Worm (Caenorhabditis elegans) whole organism, L1 larva: Measurements from ENCODE around the gene fat-1.

Source experiments
- C04F5.9 ChIP-seq: sonication (generic microtip); optimal IDR thresholded peaks from 2 replicates; lab custom pipeline; 2016; ENCODE audit warnings: missing genetic modification characterization, missing compliant biosample characterization
- aha-1 ChIP-seq: fragments of 150-350 bp; optimal IDR thresholded peaks from 2 replicates; lab custom pipeline; 2014; ENCODE audit warnings: missing biosample characterization, missing genetic modification characterization
- alr-1 ChIP-seq: fragments of 200-800 bp; sonication (Bioruptor generic); optimal IDR thresholded peaks from 2 replicates; lab custom pipeline; 2018; ENCODE audit warnings: borderline replicate concordance, mild to moderate bottlenecking, missing genetic modification characterization, missing compliant biosample characterization
- blmp-1 ChIP-seq: fragments of 150-350 bp; optimal IDR thresholded peaks from 2 replicates; lab custom pipeline; 2014; ENCODE audit warnings: missing biosample characterization, missing genetic modification characterization
- ceh-88 ChIP-seq: fragments of 200-800 bp; sonication (Bioruptor generic); IDR thresholded peaks from 2 replicates; pipeline ENCODE4 v1.3.6; 2022; ENCODE audit warnings: missing genetic modification characterization, missing compliant biosample characterization
- efl-1 ChIP-seq, 4 experiments: fragments of 150-350 bp; optimal IDR thresholded peaks in 3 of 4; peaks in 1 of 4; 1 replicate in 1 of 4; 2 replicates in 3 of 4; lab custom pipeline; 2014; ENCODE audit warnings: missing biosample characterization in 2 of 4, missing genetic modification characterization in 2 of 4, missing genetic modification reagents in 2 of 4
- efl-3 ChIP-seq: fragments of 200-800 bp; sonication (Bioruptor generic); optimal IDR thresholded peaks from 2 replicates; lab custom pipeline; 2018; ENCODE audit warnings: mild to moderate bottlenecking, missing genetic modification characterization, missing compliant biosample characterization
- egl-27 ChIP-seq, 2 experiments: fragments of 150-350 bp in 1 of 2; sonication (generic microtip); optimal IDR thresholded peaks; 3 replicates each; lab custom pipeline; 2017 to 2018; ENCODE audit warnings: missing biosample characterization in 2 of 2, missing genetic modification characterization in 2 of 2, missing genetic modification reagents in 2 of 2
- elt-3 ChIP-seq, 6 experiments: fragments of 150-350 bp in 1 of 6; sonication (generic microtip); optimal IDR thresholded peaks; 2 replicates each; lab custom pipeline; 2017 to 2018; ENCODE audit warnings: missing biosample characterization in 6 of 6, missing genetic modification characterization in 6 of 6, inconsistent platforms in 1 of 6
- ets-5 ChIP-seq: fragments of 200-800 bp; sonication (Bioruptor generic); IDR thresholded peaks from 2 replicates; pipeline ENCODE4 v1.3.6; 2022; ENCODE audit warnings: missing genetic modification characterization, missing compliant biosample characterization
- fkh-4 ChIP-seq: sonication (generic microtip); optimal IDR thresholded peaks from 2 replicates; lab custom pipeline; 2016; ENCODE audit warnings: missing compliant biosample characterization, missing genetic modification characterization, borderline replicate concordance
- grh-1 ChIP-seq: fragments of 200-800 bp; sonication (Bioruptor generic); IDR thresholded peaks from 2 replicates; pipeline ENCODE4 v1.3.6; 2022; ENCODE audit warnings: missing genetic modification reagents, missing genetic modification characterization, missing compliant biosample characterization
- hlh-17 ChIP-seq: fragments of 200-800 bp; sonication (Bioruptor generic); optimal IDR thresholded peaks from 2 replicates; lab custom pipeline; 2018; ENCODE audit warnings: missing genetic modification characterization, mild to moderate bottlenecking, missing compliant biosample characterization, moderate library complexity, borderline replicate concordance
- hpl-2 ChIP-seq: fragments of 150-350 bp; optimal IDR thresholded peaks from 2 replicates; lab custom pipeline; 2014; ENCODE audit warnings: missing biosample characterization, missing genetic modification reagents, missing genetic modification characterization
- irx-1 ChIP-seq: sonication (generic microtip); optimal IDR thresholded peaks from 2 replicates; lab custom pipeline; 2016; ENCODE audit warnings: missing genetic modification characterization, missing compliant biosample characterization
- isw-1 ChIP-seq: fragments of 200-800 bp; sonication (Bioruptor generic); IDR thresholded peaks from 2 replicates; pipeline ENCODE4 v1.3.6; 2022; ENCODE audit warnings: missing genetic modification characterization, missing compliant biosample characterization
- jun-1 ChIP-seq: fragments of 150-350 bp; optimal IDR thresholded peaks from 2 replicates; lab custom pipeline; 2014; ENCODE audit warnings: missing biosample characterization, missing genetic modification reagents, missing genetic modification characterization
- lin-14 ChIP-seq: fragments of 200-800 bp; sonication (Bioruptor generic); optimal IDR thresholded peaks from 2 replicates; lab custom pipeline; 2018; ENCODE audit warnings: mild to moderate bottlenecking, missing genetic modification characterization, moderate library complexity, missing compliant biosample characterization
- lin-15B ChIP-seq: fragments of 150-350 bp; sonication (generic microtip); optimal IDR thresholded peaks from 3 replicates; lab custom pipeline; 2014; ENCODE audit warnings: missing biosample characterization, missing genetic modification characterization
- lin-35 ChIP-seq, 2 experiments: fragments of 150-350 bp; optimal IDR thresholded peaks; 2 replicates each; lab custom pipeline; 2014; ENCODE audit warnings: missing biosample characterization in 2 of 2, missing genetic modification characterization in 2 of 2, missing genetic modification reagents in 2 of 2
- lir-3 ChIP-seq: sonication (generic microtip); optimal IDR thresholded peaks from 2 replicates; lab custom pipeline; 2016; ENCODE audit warnings: mild to moderate bottlenecking, missing genetic modification characterization, moderate library complexity, missing compliant biosample characterization; ENCODE audit not compliant: poor library complexity
- lsy-2 ChIP-seq, 2 experiments: fragments of 150-350 bp; optimal IDR thresholded peaks; 2 replicates each; lab custom pipeline; 2014; ENCODE audit warnings: missing biosample characterization in 2 of 2, missing genetic modification characterization in 2 of 2
- mdl-1 ChIP-seq, 2 experiments: fragments of 150-350 bp; optimal IDR thresholded peaks; 2 replicates each; lab custom pipeline; 2014 to 2017; ENCODE audit warnings: missing biosample characterization in 2 of 2, missing genetic modification characterization in 2 of 2, inconsistent platforms in 1 of 2
- mef-2 ChIP-seq: fragments of 150-350 bp; optimal IDR thresholded peaks from 2 replicates; lab custom pipeline; 2014; ENCODE audit warnings: missing biosample characterization, missing genetic modification characterization
- nhr-11 ChIP-seq: fragments of 150-350 bp; optimal IDR thresholded peaks from 2 replicates; lab custom pipeline; 2014; ENCODE audit warnings: missing biosample characterization, missing genetic modification characterization
- nhr-20 ChIP-seq: sonication (generic microtip); optimal IDR thresholded peaks from 2 replicates; lab custom pipeline; 2016; ENCODE audit warnings: mild to moderate bottlenecking, missing genetic modification characterization, missing compliant biosample characterization
- nhr-237 ChIP-seq: fragments of 150-350 bp; optimal IDR thresholded peaks from 2 replicates; lab custom pipeline; 2014; ENCODE audit warnings: missing biosample characterization, missing genetic modification characterization
- nhr-71 ChIP-seq: sonication (generic microtip); optimal IDR thresholded peaks from 2 replicates; lab custom pipeline; 2016; ENCODE audit warnings: mild to moderate bottlenecking, missing genetic modification characterization, moderate library complexity, missing compliant biosample characterization
- nhr-77 ChIP-seq: fragments of 150-350 bp; optimal IDR thresholded peaks from 2 replicates; lab custom pipeline; 2014; ENCODE audit warnings: missing biosample characterization, missing genetic modification characterization
- nhr-85 ChIP-seq: sonication (generic microtip); peaks from one replicate; lab custom pipeline; 2016; ENCODE audit warnings: missing genetic modification characterization, inconsistent platforms, missing compliant biosample characterization
- nhr-90 ChIP-seq: sonication (generic microtip); optimal IDR thresholded peaks from 2 replicates; lab custom pipeline; 2016; ENCODE audit warnings: mild to moderate bottlenecking, missing genetic modification characterization, missing compliant biosample characterization; ENCODE audit not compliant: poor library complexity
- pag-3 ChIP-seq: sonication (generic microtip); optimal IDR thresholded peaks from 2 replicates; lab custom pipeline; 2017; ENCODE audit warnings: missing genetic modification characterization, mild to moderate bottlenecking, missing compliant biosample characterization, antibody characterized with exemption, borderline replicate concordance; ENCODE audit not compliant: insufficient read depth
- pqm-1 ChIP-seq: sonication (generic microtip); optimal IDR thresholded peaks from 3 replicates; lab custom pipeline; 2017; ENCODE audit warnings: missing biosample characterization, missing genetic modification characterization
- snpc-4 ChIP-seq: fragments of 150-350 bp; optimal IDR thresholded peaks from 2 replicates; lab custom pipeline; 2014; ENCODE audit warnings: missing biosample characterization, missing genetic modification characterization
- snu-23 ChIP-seq: sonication (generic microtip); optimal IDR thresholded peaks from 2 replicates; lab custom pipeline; 2016; ENCODE audit warnings: missing genetic modification characterization, missing compliant biosample characterization
- sox-4 ChIP-seq: sonication (generic microtip); optimal IDR thresholded peaks from 2 replicates; lab custom pipeline; 2016; ENCODE audit warnings: missing genetic modification characterization, missing compliant biosample characterization
- sup-37 ChIP-seq: fragments of 200-800 bp; sonication (Bioruptor generic); optimal IDR thresholded peaks from 2 replicates; lab custom pipeline; 2018; ENCODE audit warnings: mild to moderate bottlenecking, missing genetic modification characterization, missing compliant biosample characterization
- swsn-7 ChIP-seq: sonication (generic microtip); optimal IDR thresholded peaks from 2 replicates; lab custom pipeline; 2016; ENCODE audit warnings: missing genetic modification characterization, missing compliant biosample characterization
- unc-62 ChIP-seq: fragments of 150-350 bp; optimal IDR thresholded peaks from 2 replicates; lab custom pipeline; 2014; ENCODE audit warnings: missing biosample characterization, missing genetic modification reagents, missing genetic modification characterization
- vab-15 ChIP-seq: sonication (generic microtip); optimal IDR thresholded peaks from 2 replicates; lab custom pipeline; 2017; ENCODE audit warnings: missing genotype, mild to moderate bottlenecking, missing genetic modification characterization, missing compliant biosample characterization
- xbp-1 ChIP-seq: sonication (generic microtip); optimal IDR thresholded peaks from 2 replicates; lab custom pipeline; 2016; ENCODE audit warnings: missing genetic modification characterization, missing compliant biosample characterization
- zag-1 ChIP-seq: fragments of 150-350 bp; optimal IDR thresholded peaks from 2 replicates; lab custom pipeline; 2014; ENCODE audit warnings: missing biosample characterization, missing genetic modification characterization
- ztf-11 ChIP-seq, 2 experiments: sonication (generic microtip); optimal IDR thresholded peaks; 2 replicates each; lab custom pipeline; 2016 to 2017; ENCODE audit warnings: missing genetic modification characterization in 2 of 2, missing biosample characterization in 1 of 2, missing compliant biosample characterization in 1 of 2
- ztf-4 ChIP-seq: fragments of 150-350 bp; optimal IDR thresholded peaks from 2 replicates; lab custom pipeline; 2014; ENCODE audit warnings: missing biosample characterization, missing genetic modification characterization

Gene fat-1

ce11 chrIV:13309636-13310035 is 5.8 kb upstream of the fat-1 start:
- no peak for TF ChIP-seq ceh-88
- TF ChIP-seq ztf-11 (tag; optimal IDR thresholded peaks at IDR 0.05; lab: Kevin White, UChicago) = no peak
- TF ChIP-seq nhr-71 (tag; lab: Kevin White, UChicago) = no peak
- no peak for TF ChIP-seq nhr-237
- no peak for TF ChIP-seq C04F5.9 (tag; lab: Kevin White, UChicago)
- no peak for TF ChIP-seq hlh-17 (GFP tag; lab: Kevin White, UChicago)
- TF ChIP-seq aha-1 (tag; lab: Kevin White, UChicago) = no peak

DNA sequence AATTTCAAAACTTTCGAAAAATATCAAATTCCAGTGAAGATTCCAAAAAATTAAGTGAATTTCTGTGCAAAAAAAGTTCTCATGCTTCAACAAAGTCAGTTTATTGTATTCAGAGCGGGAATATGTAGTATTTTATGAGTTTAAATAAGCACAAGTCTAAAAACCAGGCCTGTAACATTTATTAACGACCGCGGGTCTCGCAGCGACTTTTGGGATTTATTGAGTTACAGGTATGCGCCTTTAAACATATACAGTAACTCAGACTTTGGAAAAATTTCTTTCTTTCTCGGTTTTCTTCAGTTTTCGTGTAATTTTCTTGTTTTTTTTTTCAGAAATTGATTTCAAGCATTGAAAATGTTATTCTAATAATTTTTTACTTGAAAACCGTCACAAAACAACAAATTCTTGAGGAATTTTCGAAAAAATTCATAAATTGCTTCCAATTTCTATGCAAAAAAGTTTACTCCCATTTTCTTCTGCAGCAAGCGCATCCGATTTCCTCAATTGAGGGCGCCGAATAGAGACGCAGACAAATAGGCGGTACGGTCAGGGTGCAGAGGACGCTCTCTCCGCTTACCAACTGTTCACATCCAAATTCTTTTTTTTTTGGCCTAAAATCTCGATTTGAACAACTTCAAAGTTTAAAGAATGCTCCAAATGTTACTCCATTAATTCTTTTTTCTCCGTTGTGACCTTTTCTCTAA is 4.0 kb upstream of the fat-1 start:
- no peak for TF ChIP-seq mef-2 (tag; lab: Kevin White, UChicago)
- peak in 1 of 2 experiments; percentile 19 for TF ChIP-seq lsy-2 (tag; optimal IDR thresholded peaks at IDR 0.05; lab: Kevin White, UChicago)
- no peak for TF ChIP-seq unc-62 (GFP tag; lab: Kevin White, UChicago)
- TF ChIP-seq blmp-1 (tag; lab: Kevin White, UChicago) = peak; percentile 17
- TF ChIP-seq fkh-4 (tag; lab: Kevin White, UChicago) = no peak
- no peak for TF ChIP-seq snpc-4 (tag; lab: Kevin White, UChicago)
- peak; percentile 0 to 7 for TF ChIP-seq efl-1 (optimal IDR thresholded peaks at IDR 0.05; lab: Kevin White, UChicago)
- TF ChIP-seq efl-1 (GFP tag; optimal IDR thresholded peaks at IDR 0.05 in 1 of 2; lab: Kevin White, UChicago) = no peak
- no peak for TF ChIP-seq efl-3 (GFP tag; lab: Kevin White, UChicago)
- TF ChIP-seq lin-35 (GFP tag; optimal IDR thresholded peaks at IDR 0.05; lab: Kevin White, UChicago) = peak in 1 of 2 experiments; percentile 20
- peak; percentile 19 for TF ChIP-seq snu-23 (GFP tag; lab: Kevin White, UChicago)
- TF ChIP-seq nhr-71 (tag; lab: Kevin White, UChicago) = peak; percentile 25
- TF ChIP-seq nhr-11 = no peak
- peak in 1 of 2 experiments; percentile 0 for TF ChIP-seq mdl-1 (tag; optimal IDR thresholded peaks at IDR 0.05; lab: Kevin White, UChicago)
- TF ChIP-seq isw-1 (GFP tag; lab: Robert Waterston, UW) = no peak
- TF ChIP-seq xbp-1 (tag; lab: Kevin White, UChicago) = no peak
- TF ChIP-seq hlh-17 (GFP tag; lab: Kevin White, UChicago) = no peak
- TF ChIP-seq sup-37 = no peak
- TF ChIP-seq ets-5 (GFP tag; lab: Robert Waterston, UW) = no peak
- TF ChIP-seq zag-1 (tag; lab: Kevin White, UChicago) = no peak
- no peak for TF ChIP-seq vab-15 (tag; lab: Kevin White, UChicago)
- no peak for TF ChIP-seq alr-1 (tag; lab: Kevin White, UChicago)
- TF ChIP-seq nhr-20 (tag; lab: Kevin White, UChicago) = no peak
- no peak for TF ChIP-seq swsn-7 (tag; lab: Kevin White, UChicago)
- no peak for TF ChIP-seq hpl-2 (GFP tag; lab: Kevin White, UChicago)

- TF ChIP-seq lin-14 (GFP tag; lab: Kevin White, UChicago) (peak; percentile 78), egl-27 (tag; optimal IDR thresholded peaks at IDR 0.05; lab: Kevin White, UChicago) (no peak)
Measured at ce11 chrIV:13313156-13313555, 2.3 kb upstream of the fat-1 start.

DNA sequence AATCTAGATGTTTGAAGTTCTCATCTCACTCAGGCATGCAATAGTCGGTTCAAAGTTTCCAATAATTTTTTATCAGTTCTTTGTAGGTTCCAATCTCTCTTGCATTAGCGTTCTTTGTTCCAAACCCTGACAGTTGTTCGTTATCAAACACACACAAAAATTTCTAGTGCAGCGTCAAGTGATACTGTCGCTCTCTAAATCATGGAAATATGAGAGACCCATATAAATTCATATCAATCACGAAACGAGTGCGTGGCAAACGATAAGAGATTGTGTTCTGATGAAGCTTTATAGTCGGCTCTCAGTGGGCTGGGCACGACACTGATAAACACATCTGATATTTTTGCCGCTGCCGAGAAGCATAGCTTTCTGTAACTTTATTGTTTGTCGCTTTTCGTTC is 1.3 kb upstream of the fat-1 start:
- TF ChIP-seq pqm-1 (tag; lab: Kevin White, UChicago) (peak; percentile 1), sox-4 (tag; lab: Kevin White, UChicago) (no peak), nhr-85 (tag; lab: Kevin White, UChicago) (peak; percentile 40), jun-1 (tag; lab: Kevin White, UChicago) (no peak), irx-1 (tag; lab: Kevin White, UChicago) (no peak), efl-3 (GFP tag; lab: Kevin White, UChicago) (no peak), lir-3 (no peak), ztf-4 (tag; lab: Kevin White, UChicago) (no peak), elt-3 (tag; optimal IDR thresholded peaks at IDR 0.05; lab: Kevin White, UChicago) (no peak), pag-3 (tag; lab: Kevin White, UChicago) (no peak), nhr-90 (tag; lab: Kevin White, UChicago) (no peak), hlh-17 (GFP tag; lab: Kevin White, UChicago) (no peak), grh-1 (GFP tag; lab: Robert Waterston, UW) (no peak), snu-23 (GFP tag; lab: Kevin White, UChicago) (no peak), lin-15B (no peak), blmp-1 (tag; lab: Kevin White, UChicago) (no peak), alr-1 (tag; lab: Kevin White, UChicago) (no peak), lin-14 (GFP tag; lab: Kevin White, UChicago) (peak; percentile 3), nhr-77 (tag; lab: Kevin White, UChicago) (no peak), ztf-11 (tag; optimal IDR thresholded peaks at IDR 0.05; lab: Kevin White, UChicago) (no peak), swsn-7 (tag; lab: Kevin White, UChicago) (no peak)
